Worm (Caenorhabditis elegans): Measurements from ENCODE around the gene cytb-5.1.

Gene cytb-5.1

DNA sequence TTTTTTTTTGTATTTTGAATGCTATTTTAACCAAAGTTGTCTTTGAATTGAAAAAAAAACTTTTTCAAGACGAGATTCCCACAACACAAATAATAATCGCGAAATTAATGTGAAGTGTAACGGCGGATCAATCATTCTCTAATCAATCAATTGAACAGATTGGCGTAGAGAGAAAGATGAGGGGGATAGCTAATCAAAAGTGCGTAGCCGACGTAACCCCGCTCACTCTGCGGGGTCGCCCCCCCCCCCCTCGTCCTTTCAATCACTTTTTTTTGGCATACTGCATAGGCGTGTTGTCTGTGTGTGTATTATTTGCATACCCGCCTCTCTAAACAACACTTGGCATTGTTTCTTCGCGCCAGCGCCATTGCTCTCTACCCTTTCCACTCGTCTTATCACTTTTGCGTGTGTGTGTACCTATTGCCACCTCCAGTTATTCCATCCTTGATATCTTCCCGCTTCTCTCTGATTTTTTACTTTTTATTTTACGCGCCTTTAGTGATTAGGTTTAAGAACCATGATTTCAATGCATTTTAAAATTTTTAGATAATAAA is 22.8 kb downstream of the cytb-5.1 start:
- no peak for TF ChIP-seq snpc-1.2 (GFP tag; IDR thresholded peaks at IDR 0.05)
- TF ChIP-seq pqm-1 (tag; optimal IDR thresholded peaks at IDR 0.05) = peak; percentile 44
- no peak for TF ChIP-seq Y5F2A.4 (GFP tag; optimal IDR thresholded peaks at IDR 0.05)
- no peak for TF ChIP-seq zfp-2 (tag; optimal IDR thresholded peaks at IDR 0.05)
- peak; percentile 50 for TF ChIP-seq dmd-6 (GFP tag; IDR thresholded peaks at IDR 0.05)
- no peak for TF ChIP-seq zip-2 (tag; optimal IDR thresholded peaks at IDR 0.05)
- TF ChIP-seq hlh-11 (tag; optimal IDR thresholded peaks at IDR 0.05) = peak; percentile 46
- peak; percentile 1 for TF ChIP-seq nhr-25 (tag; optimal IDR thresholded peaks at IDR 0.05; ENCODE audit: borderline replicate concordance, insufficient read depth)
- TF ChIP-seq lin-13 (GFP tag; optimal IDR thresholded peaks at IDR 0.05) = no peak
- no peak for TF ChIP-seq mdl-1 (tag; optimal IDR thresholded peaks at IDR 0.05)
- TF ChIP-seq mxl-3 (GFP tag; optimal IDR thresholded peaks at IDR 0.05) = peak; percentile 47
- TF ChIP-seq mes-2 (tag; optimal IDR thresholded peaks at IDR 0.05; ENCODE audit: poor library complexity, severe bottlenecking) = peak; percentile 14
- peak; percentile 21 for TF ChIP-seq nhr-48 (tag; optimal IDR thresholded peaks at IDR 0.05)
- no peak for TF ChIP-seq daf-16 (GFP tag; optimal IDR thresholded peaks at IDR 0.05)
- TF ChIP-seq daf-16 (tag; optimal IDR thresholded peaks at IDR 0.05) = peak; percentile 67
- TF ChIP-seq dve-1 (tag; optimal IDR thresholded peaks at IDR 0.05; ENCODE audit: insufficient read depth) = peak; percentile 1
- peak; percentile 42 for TF ChIP-seq nhr-28 (tag; optimal IDR thresholded peaks at IDR 0.05)
- peak; percentile 4 for TF ChIP-seq aha-1 (tag)
- peak; percentile 71; the same call in 1 of the 2 replicates for TF ChIP-seq nhr-41 (GFP tag; IDR thresholded peaks at IDR 0.05)
- peak; percentile 49 for TF ChIP-seq mep-1 (tag; optimal IDR thresholded peaks at IDR 0.05)
- no peak for TF ChIP-seq lin-15B (tag; optimal IDR thresholded peaks at IDR 0.05)

DNA sequence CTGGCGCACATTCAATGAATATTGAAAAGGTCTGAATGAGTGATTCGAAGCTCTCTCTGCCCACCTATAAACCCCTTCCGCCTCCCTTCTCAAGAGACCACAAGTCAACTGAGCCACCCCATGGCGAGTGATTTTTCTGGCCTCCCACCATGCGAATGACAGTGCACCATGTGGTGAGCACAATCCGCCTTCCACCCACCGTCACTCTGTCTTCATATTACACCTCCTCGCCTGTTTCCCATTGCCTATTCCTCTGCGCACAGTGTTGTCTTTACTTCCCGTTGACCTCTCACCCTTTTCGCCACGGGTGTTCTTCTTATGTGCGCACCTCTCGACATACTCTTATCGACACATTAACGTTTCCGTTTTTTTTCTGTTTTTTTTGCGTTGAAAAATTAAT is 25.2 kb downstream of the cytb-5.1 start:
- no peak for TF ChIP-seq hlh-11 (tag; optimal IDR thresholded peaks at IDR 0.05)

DNA sequence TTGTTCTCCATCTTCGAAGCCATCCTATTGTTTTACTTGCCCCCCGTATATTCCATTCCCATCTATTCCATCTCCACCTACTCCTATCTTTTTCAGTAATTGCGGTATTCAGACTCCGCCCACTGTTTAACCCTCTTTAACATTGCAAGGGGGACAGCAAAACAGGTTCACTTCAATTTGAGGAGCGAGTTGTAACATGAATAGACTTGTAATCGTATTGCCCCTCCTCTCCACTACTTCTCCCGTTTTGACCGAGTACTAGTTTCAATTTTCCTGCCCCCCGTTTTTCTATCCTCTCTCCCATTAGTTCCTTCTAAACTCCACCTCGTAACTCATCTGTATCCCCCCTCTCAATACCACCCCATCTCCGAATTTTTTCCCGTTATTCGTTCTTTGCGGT is 26.8 kb downstream of the cytb-5.1 start:
- TF ChIP-seq set-16 (GFP tag; IDR thresholded peaks at IDR 0.05) (no peak), madf-5 (GFP tag; IDR thresholded peaks at IDR 0.05) (no peak), mxl-2 (GFP tag; conservative IDR thresholded peaks at IDR 0.05) (no peak), spr-3 (GFP tag; optimal IDR thresholded peaks at IDR 0.05) (no peak), F10B5.3 (tag; optimal IDR thresholded peaks at IDR 0.05) (no peak), saeg-2 (GFP tag; IDR thresholded peaks at IDR 0.05) (no peak), nhr-11 (tag; optimal IDR thresholded peaks at IDR 0.05) (no peak), ceh-28 (tag; optimal IDR thresholded peaks at IDR 0.05) (no peak), nhr-42 (GFP tag; IDR thresholded peaks at IDR 0.05) (no peak), gei-8 (GFP tag; optimal IDR thresholded peaks at IDR 0.05) (no peak), pha-4 (GFP tag; IDR thresholded peaks at IDR 0.05) (no peak), pha-4 (tag; optimal IDR thresholded peaks at IDR 0.05) (no peak), hif-1 (tag; optimal IDR thresholded peaks at IDR 0.05) (no peak), madf-9 (GFP tag; conservative IDR thresholded peaks at IDR 0.05) (no peak), daf-19 (GFP tag; conservative IDR thresholded peaks at IDR 0.05) (no peak), php-3 (GFP tag; IDR thresholded peaks at IDR 0.05) (no peak), nhr-10 (tag; optimal IDR thresholded peaks at IDR 0.05) (no peak)

Measured in whole organism, L4 larva.